Worm (Caenorhabditis elegans) whole organism, young adult: ENCODE results near the gene Y22F5A.11.

Experiments
- B0035.1 ChIP-seq: sonication (generic microtip); optimal IDR thresholded peaks from 2 replicates; lab custom pipeline; 2016; ENCODE audit warnings: missing genetic modification characterization, mild to moderate bottlenecking, missing compliant biosample characterization, missing genotype, missing genetic modification reagents
- B0261.1 ChIP-seq: sonication (generic microtip); optimal IDR thresholded peaks from 2 replicates; lab custom pipeline; 2016; ENCODE audit warnings: mild to moderate bottlenecking, missing genetic modification characterization, moderate library complexity, missing compliant biosample characterization
- D2030.7 ChIP-seq: fragments of 200-800 bp; sonication (Bioruptor generic); IDR thresholded peaks from 2 replicates; pipeline ENCODE4 v1.3.6; 2022; ENCODE audit warnings: missing genetic modification reagents, missing genetic modification characterization, missing compliant biosample characterization
- F33H1.4 ChIP-seq: fragments of 200-800 bp; sonication (Bioruptor generic); IDR thresholded peaks from 2 replicates; pipeline ENCODE4 v1.3.6; 2022; ENCODE audit warnings: missing genetic modification reagents, missing genetic modification characterization, missing compliant biosample characterization
- F37B4.10 ChIP-seq: fragments of 200-800 bp; sonication (Bioruptor generic); IDR thresholded peaks from 2 replicates; pipeline ENCODE4 v1.3.6; 2022; ENCODE audit warnings: missing genetic modification characterization, missing compliant biosample characterization
- F52B5.7 ChIP-seq: sonication (generic microtip); optimal IDR thresholded peaks from 2 replicates; lab custom pipeline; 2016; ENCODE audit warnings: mild to moderate bottlenecking, missing genetic modification characterization, missing compliant biosample characterization
- F57C9.4 ChIP-seq: sonication (generic microtip); optimal IDR thresholded peaks from 2 replicates; lab custom pipeline; 2017; ENCODE audit warnings: mild to moderate bottlenecking, missing genetic modification characterization, missing compliant biosample characterization
- T26A5.8 ChIP-seq: sonication (generic microtip); optimal IDR thresholded peaks from 2 replicates; lab custom pipeline; 2016; ENCODE audit warnings: missing genetic modification characterization, missing compliant biosample characterization
- Y53G8AR.9 ChIP-seq: fragments of 200-800 bp; sonication (Bioruptor generic); conservative IDR thresholded peaks from 2 replicates; pipeline ENCODE4 v1.3.6; 2022; ENCODE audit warnings: missing genetic modification reagents, missing genetic modification characterization, missing compliant biosample characterization
- Y56A3A.18 ChIP-seq: fragments of 200-800 bp; sonication (Bioruptor generic); IDR thresholded peaks from 2 replicates; pipeline ENCODE4 v1.3.6; 2022; ENCODE audit warnings: missing genetic modification reagents, missing genetic modification characterization, missing compliant biosample characterization
- aptf-2 ChIP-seq: fragments of 200-800 bp; sonication (Bioruptor generic); conservative IDR thresholded peaks from 2 replicates; pipeline ENCODE4 v1.3.6; 2022; ENCODE audit warnings: missing genetic modification reagents, missing genetic modification characterization, missing compliant biosample characterization
- athp-1 ChIP-seq: sonication (generic microtip); optimal IDR thresholded peaks from 2 replicates; lab custom pipeline; 2017; ENCODE audit warnings: mild to moderate bottlenecking, missing genetic modification characterization, missing compliant biosample characterization
- attf-6 ChIP-seq: fragments of 200-800 bp; sonication (Bioruptor generic); IDR thresholded peaks from 2 replicates; pipeline ENCODE4 v1.3.6; 2022; ENCODE audit warnings: missing genetic modification reagents, missing genetic modification characterization, missing compliant biosample characterization
- bed-1 ChIP-seq: fragments of 200-800 bp; sonication (Bioruptor generic); IDR thresholded peaks from 2 replicates; pipeline ENCODE4 v1.3.6; 2022; ENCODE audit warnings: missing genetic modification reagents, missing genetic modification characterization, missing compliant biosample characterization
- bed-2 ChIP-seq: fragments of 200-800 bp; sonication (Bioruptor generic); IDR thresholded peaks from 2 replicates; pipeline ENCODE4 v1.3.6; 2022; ENCODE audit warnings: missing genetic modification reagents, missing genetic modification characterization, missing compliant biosample characterization
- ccch-3 ChIP-seq: fragments of 200-800 bp; sonication (Bioruptor generic); optimal IDR thresholded peaks from 2 replicates; lab custom pipeline; 2018; ENCODE audit warnings: mild to moderate bottlenecking, missing genetic modification characterization, missing compliant biosample characterization
- ceh-40 ChIP-seq: fragments of 200-800 bp; sonication (Bioruptor generic); IDR thresholded peaks from 2 replicates; pipeline ENCODE4 v1.3.6; 2022; ENCODE audit warnings: missing genetic modification characterization, missing compliant biosample characterization
- ceh-58 ChIP-seq: fragments of 200-800 bp; sonication (Bioruptor generic); IDR thresholded peaks from 2 replicates; pipeline ENCODE4 v1.3.6; 2022; ENCODE audit warnings: missing genetic modification characterization, missing compliant biosample characterization
- ceh-91 ChIP-seq: fragments of 200-800 bp; sonication (Bioruptor generic); IDR thresholded peaks from 2 replicates; pipeline ENCODE4 v1.3.6; 2022; ENCODE audit warnings: missing genetic modification reagents, missing genetic modification characterization, missing compliant biosample characterization
- die-1 ChIP-seq: sonication (generic microtip); optimal IDR thresholded peaks from 2 replicates; lab custom pipeline; 2016; ENCODE audit warnings: missing genotype, mild to moderate bottlenecking, missing genetic modification characterization, missing compliant biosample characterization
- dox-1 ChIP-seq: fragments of 200-800 bp; sonication (Bioruptor generic); IDR thresholded peaks from 2 replicates; pipeline ENCODE4 v1.3.6; 2022; ENCODE audit warnings: missing genetic modification reagents, missing genetic modification characterization, missing compliant biosample characterization
- dpff-1 ChIP-seq: sonication (generic microtip); optimal IDR thresholded peaks from 2 replicates; lab custom pipeline; 2017; ENCODE audit warnings: mild to moderate bottlenecking, missing genetic modification characterization, missing compliant biosample characterization
- dpl-1 ChIP-seq: fragments of 150-350 bp; optimal IDR thresholded peaks from 2 replicates; lab custom pipeline; 2014; ENCODE audit warnings: missing biosample characterization, missing genetic modification reagents, missing genetic modification characterization
- ekl-4 ChIP-seq: fragments of 200-800 bp; sonication (Bioruptor generic); IDR thresholded peaks from 2 replicates; pipeline ENCODE4 v1.3.6; 2022; ENCODE audit warnings: missing genetic modification reagents, missing genetic modification characterization, missing compliant biosample characterization
- hrde-1 ChIP-seq: sonication (generic microtip); optimal IDR thresholded peaks from 2 replicates; lab custom pipeline; 2016; ENCODE audit warnings: missing genetic modification characterization, mild to moderate bottlenecking, missing compliant biosample characterization, moderate library complexity, missing genotype, missing genetic modification reagents, borderline replicate concordance
- hsf-1 ChIP-seq: fragments of 200-800 bp; sonication (Bioruptor generic); IDR thresholded peaks from 2 replicates; pipeline ENCODE4 v1.3.6; 2022; ENCODE audit warnings: missing genetic modification reagents, missing genetic modification characterization, missing compliant biosample characterization
- let-607 ChIP-seq, 2 experiments: fragments of 200-800 bp in 1 of 2; sonication (Bioruptor generic) in 1 of 2; sonication (generic microtip) in 1 of 2; optimal IDR thresholded peaks; 2 replicates each; lab custom pipeline; 2016 to 2018; ENCODE audit warnings: mild to moderate bottlenecking in 2 of 2, missing compliant biosample characterization in 2 of 2, missing genetic modification characterization in 2 of 2, moderate library complexity in 2 of 2, missing genotype in 1 of 2
- lin-26 ChIP-seq: fragments of 200-800 bp; sonication (Bioruptor generic); IDR thresholded peaks from 2 replicates; pipeline ENCODE4 v1.3.6; 2022; ENCODE audit warnings: missing genetic modification reagents, missing genetic modification characterization, missing compliant biosample characterization
- lin-54 ChIP-seq: fragments of 200-800 bp; sonication (Bioruptor generic); optimal IDR thresholded peaks from 2 replicates; lab custom pipeline; 2018; ENCODE audit warnings: mild to moderate bottlenecking, missing genetic modification characterization, missing compliant biosample characterization
- lir-1 ChIP-seq: fragments of 200-800 bp; sonication (Bioruptor generic); conservative IDR thresholded peaks from 2 replicates; pipeline ENCODE4 v1.3.6; 2022; ENCODE audit warnings: missing genetic modification reagents, missing genetic modification characterization, missing compliant biosample characterization
- lsl-1 ChIP-seq: fragments of 200-800 bp; sonication (Bioruptor generic); optimal IDR thresholded peaks from 2 replicates; lab custom pipeline; 2018; ENCODE audit warnings: mild to moderate bottlenecking, missing genetic modification characterization, moderate library complexity, missing compliant biosample characterization
- madf-6 ChIP-seq: fragments of 200-800 bp; sonication (Bioruptor generic); IDR thresholded peaks from 2 replicates; pipeline ENCODE4 v1.3.6; 2022; ENCODE audit warnings: missing genetic modification reagents, missing genetic modification characterization, missing compliant biosample characterization
- mel-28 ChIP-seq: sonication (generic microtip); optimal IDR thresholded peaks from 2 replicates; lab custom pipeline; 2016; ENCODE audit warnings: borderline replicate concordance, mild to moderate bottlenecking, missing genetic modification characterization, missing compliant biosample characterization
- mes-4 ChIP-seq: sonication (generic microtip); optimal IDR thresholded peaks from 2 replicates; lab custom pipeline; 2016; ENCODE audit warnings: missing genotype, missing genetic modification characterization, missing compliant biosample characterization
- mxl-1 ChIP-seq: sonication (generic microtip); optimal IDR thresholded peaks from 2 replicates; lab custom pipeline; 2016; ENCODE audit warnings: missing genetic modification characterization, missing compliant biosample characterization
- nfyb-1 ChIP-seq: fragments of 200-800 bp; sonication (Bioruptor generic); IDR thresholded peaks from 2 replicates; pipeline ENCODE4 v1.3.6; 2022; ENCODE audit warnings: missing genetic modification reagents, missing genetic modification characterization, missing compliant biosample characterization
- nhr-27 ChIP-seq: fragments of 200-800 bp; sonication (Bioruptor generic); optimal IDR thresholded peaks from 2 replicates; lab custom pipeline; 2018; ENCODE audit warnings: mild to moderate bottlenecking, missing genetic modification characterization, moderate library complexity, missing compliant biosample characterization
- nhr-80 ChIP-seq: sonication (generic microtip); optimal IDR thresholded peaks from 2 replicates; lab custom pipeline; 2016; ENCODE audit warnings: missing genetic modification characterization, missing compliant biosample characterization
- pha-4 ChIP-seq: fragments of 150-350 bp; sonication (generic microtip); optimal IDR thresholded peaks from 2 replicates; lab custom pipeline; 2014; ENCODE audit warnings: missing biosample characterization, missing genetic modification reagents, missing genetic modification characterization
- rec-8 ChIP-seq, 2 experiments: sonication (generic microtip); optimal IDR thresholded peaks; 2 replicates each; lab custom pipeline; 2016; ENCODE audit warnings: mild to moderate bottlenecking in 2 of 2, missing genetic modification characterization in 2 of 2, missing genetic modification reagents in 2 of 2, missing genotype in 2 of 2, missing biosample characterization in 1 of 2, missing compliant biosample characterization in 1 of 2, moderate library complexity in 1 of 2
- sdz-38 ChIP-seq: sonication (generic microtip); optimal IDR thresholded peaks from 2 replicates; lab custom pipeline; 2016; ENCODE audit warnings: missing genotype, missing genetic modification characterization, missing compliant biosample characterization
- snpc-3.4 ChIP-seq: sonication (generic microtip); optimal IDR thresholded peaks from 2 replicates; lab custom pipeline; 2017; ENCODE audit warnings: missing genetic modification characterization, mild to moderate bottlenecking, missing compliant biosample characterization, antibody characterized with exemption, moderate library complexity, missing genotype, missing genetic modification reagents
- snpc-4 ChIP-seq, 5 experiments: fragments of 150-350 bp in 1 of 5; sonication (generic microtip) in 4 of 5; optimal IDR thresholded peaks; 2 replicates each; lab custom pipeline; 2014 to 2018; ENCODE audit warnings: missing genetic modification characterization in 5 of 5, missing biosample characterization in 3 of 5, antibody characterized with exemption in 2 of 5, mild to moderate bottlenecking in 2 of 5, missing compliant biosample characterization in 2 of 5, missing genotype in 2 of 5, moderate library complexity in 2 of 5, missing genetic modification reagents in 1 of 5
- tbp1 ChIP-seq: fragments of 200-800 bp; sonication (Bioruptor generic); optimal IDR thresholded peaks from 2 replicates; lab custom pipeline; 2018; ENCODE audit warnings: mild to moderate bottlenecking, missing genetic modification characterization, missing compliant biosample characterization
- unc-130 ChIP-seq: sonication (generic microtip); optimal IDR thresholded peaks from 2 replicates; lab custom pipeline; 2016; ENCODE audit warnings: missing genetic modification reagents, missing genetic modification characterization, missing compliant biosample characterization
- ztf-18 ChIP-seq: sonication (generic microtip); optimal IDR thresholded peaks from 2 replicates; lab custom pipeline; 2016; ENCODE audit warnings: missing genotype, mild to moderate bottlenecking, missing genetic modification characterization, missing compliant biosample characterization
- ztf-25 ChIP-seq: fragments of 200-800 bp; sonication (Bioruptor generic); IDR thresholded peaks from 2 replicates; pipeline ENCODE4 v1.3.6; 2022; ENCODE audit warnings: missing genetic modification reagents, missing genetic modification characterization, missing compliant biosample characterization

Gene Y22F5A.11

DNA sequence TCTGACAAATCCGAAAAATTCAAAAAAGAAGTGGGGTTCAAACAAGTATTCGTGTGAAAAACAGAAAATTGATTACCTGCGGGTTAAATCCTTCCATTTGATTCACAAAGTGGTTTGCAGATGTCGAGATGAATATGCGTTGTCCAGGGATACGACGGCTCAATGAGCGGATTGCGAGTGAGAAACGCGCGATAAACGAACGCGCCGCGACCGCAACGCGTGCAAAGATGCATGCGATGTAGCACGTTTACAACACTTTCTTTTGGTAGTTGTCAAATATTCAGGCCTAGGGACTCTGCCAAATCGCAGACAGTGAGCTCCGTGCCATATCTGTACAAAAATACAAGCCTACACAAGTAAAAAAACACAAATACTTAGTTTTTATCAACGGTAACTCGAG lies 36.8 kb downstream of the Y22F5A.11 start, which contains the start of gene fubl-1 (continued):
- TF ChIP-seq ceh-91 (GFP tag; lab: Robert Waterston, UW) (peak; percentile 68), ekl-4 (GFP tag; lab: Robert Waterston, UW) (no peak), ceh-40 (no peak), sdz-38 (tag; lab: Kevin White, UChicago) (no peak), dox-1 (GFP tag; lab: Robert Waterston, UW) (peak; percentile 65), dpl-1 (GFP tag; lab: Kevin White, UChicago) (no peak), pha-4 (tag; lab: Kevin White, UChicago) (no peak), B0261.1 (no peak), aptf-2 (0 out of 2 replicates have a peak, but pooled peaks have one; percentile 13), bed-2 (GFP tag; lab: Robert Waterston, UW) (no peak), mel-28 (no peak), F37B4.10 (GFP tag; lab: Robert Waterston, UW) (no peak), mes-4 (tag; lab: Kevin White, UChicago) (no peak), madf-6 (GFP tag; lab: Robert Waterston, UW) (peak; percentile 64; the same call in 1 of the 2 replicates), ceh-58 (GFP tag; lab: Robert Waterston, UW) (no peak), Y56A3A.18 (no peak), F33H1.4 (GFP tag; lab: Robert Waterston, UW) (no peak; the same call in 1 of the 2 replicates), ztf-18 (tag; lab: Kevin White, UChicago) (no peak), lin-26 (GFP tag; lab: Robert Waterston, UW) (0 out of 2 replicates have a peak, but pooled peaks have one; percentile 7), unc-130 (GFP tag; lab: Kevin White, UChicago) (no peak), ztf-25 (GFP tag; lab: Robert Waterston, UW) (no peak), bed-1 (GFP tag; lab: Robert Waterston, UW) (no peak), lsl-1 (GFP tag; lab: Kevin White, UChicago) (peak; percentile 76), mxl-1 (tag; lab: Kevin White, UChicago) (no peak), snpc-3.4 (tag; lab: Kevin White, UChicago) (no peak), die-1 (no peak), nhr-80 (no peak), hrde-1 (tag; lab: Kevin White, UChicago) (no peak), hsf-1 (no peak), athp-1 (no peak), let-607 (tag; optimal IDR thresholded peaks at IDR 0.05; lab: Kevin White, UChicago) (no peak), lin-54 (no peak), F57C9.4 (tag; lab: Kevin White, UChicago) (no peak), ccch-3 (GFP tag; lab: Kevin White, UChicago) (no peak), Y53G8AR.9 (GFP tag; lab: Robert Waterston, UW) (no peak)

DNA sequence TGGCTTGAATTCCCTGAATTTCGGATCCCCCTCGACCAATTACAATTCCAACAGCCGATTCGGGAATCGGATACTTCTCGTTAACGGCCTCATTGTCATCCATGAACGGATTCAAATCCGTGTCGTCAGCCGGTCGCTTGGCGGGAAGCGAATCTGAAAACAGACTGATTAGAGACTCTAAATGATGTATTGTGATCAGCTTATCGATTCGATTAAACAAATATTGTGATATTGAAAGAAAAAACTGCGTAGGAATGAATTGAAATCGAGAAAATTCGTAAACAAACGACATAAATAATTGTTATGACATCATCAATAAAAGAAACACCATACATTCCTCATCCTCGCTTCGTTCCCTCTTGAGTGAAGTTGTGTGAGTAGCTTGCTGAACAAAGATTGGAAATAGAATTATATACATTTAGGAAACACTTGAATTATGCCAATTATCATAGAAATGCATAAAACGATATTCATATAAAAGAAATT lies 37.4 kb downstream of the Y22F5A.11 start:
- TF ChIP-seq let-607 (tag; optimal IDR thresholded peaks at IDR 0.05; lab: Kevin White, UChicago) (no peak), rec-8 (tag; optimal IDR thresholded peaks at IDR 0.05; lab: Kevin White, UChicago) (peak in 1 of 2 experiments; percentile 0), snpc-4 (GFP tag; optimal IDR thresholded peaks at IDR 0.05; lab: Kevin White, UChicago) (no peak), snpc-4 (tag; optimal IDR thresholded peaks at IDR 0.05; lab: Kevin White, UChicago) (peak in 1 of 4 experiments; percentile 2), F52B5.7 (tag; lab: Kevin White, UChicago) (peak; percentile 91), dpff-1 (tag; lab: Kevin White, UChicago) (peak; percentile 93), B0035.1 (peak; percentile 10), ekl-4 (GFP tag; lab: Robert Waterston, UW) (peak; percentile 89), hrde-1 (tag; lab: Kevin White, UChicago) (peak; percentile 77), lir-1 (GFP tag; lab: Robert Waterston, UW) (no peak), B0261.1 (peak; percentile 9), tbp1 (GFP tag; lab: Kevin White, UChicago) (peak; percentile 45), T26A5.8 (tag; lab: Kevin White, UChicago) (peak; percentile 60), nfyb-1 (GFP tag; lab: Robert Waterston, UW) (0 out of 2 replicates have a peak, but pooled peaks have one; percentile 64), D2030.7 (0 out of 2 replicates have a peak, but pooled peaks have one; percentile 36), lsl-1 (GFP tag; lab: Kevin White, UChicago) (no peak), ceh-91 (GFP tag; lab: Robert Waterston, UW) (peak; percentile 14; the same call in 1 of the 2 replicates), attf-6 (GFP tag; lab: Robert Waterston, UW) (peak; percentile 73; the same call in 1 of the 2 replicates), bed-1 (GFP tag; lab: Robert Waterston, UW) (0 out of 2 replicates have a peak, but pooled peaks have one; percentile 51), nhr-27 (tag; lab: Kevin White, UChicago) (peak; percentile 82)
